Fruit fly (Drosophila melanogaster) whole organism, pupa: Measurements from ENCODE around the gene CG32109.
A peak's percentile ranks its signal among the peaks of the same experiment; 100 is the strongest.

ENCODE experiments used
- CG10348 ChIP-seq: fragments of 200-800 bp; sonication (Bioruptor generic); IDR thresholded peaks from 2 replicates; pipeline ENCODE4 v1.3.6; 2022; ENCODE audit warnings: missing biosample characterization, missing genetic modification characterization
- CG13204 ChIP-seq: fragments of 200-800 bp; sonication (Bioruptor generic); optimal IDR thresholded peaks from 2 replicates; lab custom pipeline; 2018; ENCODE audit warnings: missing biosample characterization, mild to moderate bottlenecking, missing genetic modification characterization, moderate library complexity
- CG32121 ChIP-seq: fragments of 200-800 bp; sonication (Bioruptor generic); IDR thresholded peaks from 2 replicates; pipeline ENCODE4 v1.3.6; 2022; ENCODE audit warnings: missing biosample characterization, missing genetic modification characterization
- CG34367 ChIP-seq: fragments of 200-800 bp; sonication (Bioruptor generic); optimal IDR thresholded peaks from 2 replicates; lab custom pipeline; 2018; ENCODE audit warnings: missing biosample characterization, mild to moderate bottlenecking, missing genetic modification characterization
- CG4496 ChIP-seq: fragments of 200-800 bp; sonication (Bioruptor generic); IDR thresholded peaks from 3 replicates; pipeline ENCODE4 v1.3.6; 2022; ENCODE audit warnings: missing biosample characterization, missing genetic modification characterization
- Ets98B ChIP-seq: fragments of 200-800 bp; sonication (Bioruptor generic); IDR thresholded peaks from 2 replicates; pipeline ENCODE4 v1.3.6; 2022; ENCODE audit warnings: missing biosample characterization, missing genetic modification characterization
- Pif1A ChIP-seq: fragments of 200-800 bp; sonication (Bioruptor generic); optimal IDR thresholded peaks from 3 replicates; lab custom pipeline; 2016; ENCODE audit warnings: missing biosample characterization, missing genetic modification characterization
- Pif1B ChIP-seq: fragments of 200-800 bp; sonication (Bioruptor generic); optimal IDR thresholded peaks from 3 replicates; lab custom pipeline; 2016; ENCODE audit warnings: missing biosample characterization, missing genetic modification characterization
- fd96Ca ChIP-seq: fragments of 200-800 bp; sonication (Bioruptor generic); IDR thresholded peaks from 3 replicates; pipeline ENCODE4 v1.3.6; 2022; ENCODE audit warnings: missing biosample characterization, missing genetic modification characterization

- no peak for TF ChIP-seq CG10348 (GFP tag; lab: Robert Waterston, UW)
- TF ChIP-seq Pif1A (GFP tag; lab: Kevin White, UChicago): peak; percentile 43
- TF ChIP-seq fd96Ca (GFP tag; lab: Robert Waterston, UW): no peak
- TF ChIP-seq CG32121: no peak
- TF ChIP-seq Pif1B (GFP tag; lab: Kevin White, UChicago): no peak
- no peak for TF ChIP-seq CG13204 (GFP tag; lab: Kevin White, UChicago)
- no peak for TF ChIP-seq Ets98B
- peak; percentile 6 for TF ChIP-seq CG34367
- TF ChIP-seq CG4496: no peak
Observed at dm6 chr3L:12706456-12706855, 38.7 kb upstream of the CG32109 start.
